Fruit fly (Drosophila melanogaster) S2 (cell line): ENCODE results near the gene Thor.

Experiments used
- CG8478 ChIP-seq: fragments of >200 bp; optimal IDR thresholded peaks from 2 replicates; lab custom pipeline; 2018
- CTCF ChIP-seq, 2 experiments: fragments of >200 bp; optimal IDR thresholded peaks; 2 replicates each; lab custom pipeline; 2018

Gene Thor

DNA sequence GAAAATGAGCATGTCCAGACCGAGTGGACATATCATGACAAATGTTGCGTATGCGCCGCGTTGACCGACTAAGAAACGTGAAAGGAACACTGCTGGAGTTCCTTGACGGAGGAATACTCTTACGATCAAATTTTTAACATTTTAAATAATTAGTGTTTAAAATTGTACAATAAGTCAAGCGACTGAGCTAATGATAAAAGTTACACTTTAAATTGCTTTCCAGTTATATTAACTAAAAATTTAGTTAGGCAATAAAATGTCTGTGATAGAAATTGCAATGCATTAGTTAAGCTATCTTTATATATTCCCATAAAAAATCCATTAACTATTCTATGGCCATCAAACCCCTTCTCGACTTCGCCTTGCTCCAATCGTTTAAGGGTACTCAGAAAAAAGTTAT lies 6.5 kb downstream of the Thor start:
- TF ChIP-seq CTCF (optimal IDR thresholded peaks at IDR 0.05; lab: Kevin White, UChicago) = no peak
- no peak for TF ChIP-seq CG8478

DNA sequence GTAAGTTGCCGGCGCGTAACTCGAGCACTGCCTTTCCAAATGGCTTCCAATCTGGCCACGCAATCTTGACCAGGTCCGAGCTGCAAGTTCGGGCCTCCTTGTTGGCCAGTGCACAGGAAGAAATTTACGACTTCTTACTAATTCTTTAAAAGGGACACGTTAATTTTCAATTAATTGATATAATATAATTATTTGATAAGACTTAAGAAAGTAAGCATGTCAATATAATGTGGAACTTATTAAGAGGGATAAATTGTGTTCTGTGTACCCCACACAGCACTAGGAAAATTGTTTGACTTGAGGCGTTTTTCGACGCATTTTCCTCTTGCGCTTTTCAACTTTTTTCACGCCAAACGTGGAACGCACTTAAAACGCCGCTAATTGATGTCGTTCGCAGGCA lies 7.3 kb downstream of the Thor start:
- no peak for TF ChIP-seq CTCF (optimal IDR thresholded peaks at IDR 0.05; lab: Kevin White, UChicago)
- TF ChIP-seq CG8478 = no peak

DNA sequence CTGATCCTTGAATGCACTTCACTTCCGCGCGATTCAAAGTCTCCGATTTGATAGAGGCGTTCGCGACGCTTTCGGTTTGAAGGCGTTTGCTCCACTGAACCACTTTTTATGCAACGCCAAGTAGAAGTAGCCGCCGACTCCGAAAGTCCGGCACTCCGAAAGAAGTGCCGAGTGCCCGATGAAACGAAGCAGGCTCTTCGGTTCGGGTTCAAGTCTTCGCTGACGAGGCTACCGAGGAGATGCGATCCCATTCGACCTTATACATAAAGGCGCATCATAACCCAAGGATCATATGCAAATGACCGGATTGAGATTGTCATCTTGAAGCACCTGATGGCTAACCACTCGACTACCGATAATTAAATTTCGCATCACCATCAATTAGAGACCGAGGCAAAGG lies 12.7 kb downstream of the Thor start, which contains the start of gene CG15414:
Gene CG15414 (minus strand): TSS at position 101 of the 400 bp plus-strand sequence.
- TF ChIP-seq CTCF (optimal IDR thresholded peaks at IDR 0.05; lab: Kevin White, UChicago) = peak; percentile 22 to 31
- TF ChIP-seq CG8478 = no peak

DNA sequence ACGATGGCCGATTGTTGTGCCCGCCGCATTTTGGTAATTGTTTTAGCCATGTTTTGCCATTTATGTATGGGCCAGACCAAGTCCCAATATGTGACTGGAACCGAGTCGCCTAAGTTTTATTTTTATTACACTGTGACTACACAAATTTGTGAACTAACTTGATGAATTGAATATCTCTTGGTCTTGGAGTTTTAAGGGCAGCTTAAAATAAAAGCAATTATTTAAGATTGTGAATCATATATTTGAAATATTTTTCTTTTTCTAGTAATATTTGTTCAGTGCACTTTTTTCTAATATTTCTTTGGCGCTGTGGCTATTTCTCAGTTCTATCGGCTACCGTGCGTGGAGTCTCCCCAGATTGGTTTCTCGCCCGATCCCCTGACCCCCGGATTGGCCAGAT lies 15.2 kb downstream of the Thor start:
- TF ChIP-seq CTCF (optimal IDR thresholded peaks at IDR 0.05; lab: Kevin White, UChicago) (no peak), CG8478 (no peak)

DNA sequence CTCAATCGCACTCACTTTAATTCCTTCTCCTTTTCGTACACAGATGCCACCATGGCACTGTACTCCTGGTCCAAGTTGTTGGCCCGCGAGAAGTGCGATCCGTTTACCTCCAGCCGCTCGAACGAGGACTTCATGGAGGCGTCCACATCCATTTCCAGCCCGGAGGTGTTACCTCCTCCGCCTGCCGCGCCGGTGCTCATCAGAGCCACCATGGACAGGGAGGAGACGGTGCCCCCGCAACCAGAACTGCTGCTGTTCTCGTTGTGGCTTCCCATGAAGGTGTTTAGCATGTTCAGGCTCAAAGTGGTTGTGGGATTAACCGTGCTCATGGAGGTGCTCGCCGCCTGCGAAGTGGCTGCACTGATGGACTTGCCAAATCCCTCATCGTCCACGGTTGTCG lies 17.2 kb downstream of the Thor start:
- TF ChIP-seq CG8478 = no peak
- no peak for TF ChIP-seq CTCF (optimal IDR thresholded peaks at IDR 0.05; lab: Kevin White, UChicago)

DNA sequence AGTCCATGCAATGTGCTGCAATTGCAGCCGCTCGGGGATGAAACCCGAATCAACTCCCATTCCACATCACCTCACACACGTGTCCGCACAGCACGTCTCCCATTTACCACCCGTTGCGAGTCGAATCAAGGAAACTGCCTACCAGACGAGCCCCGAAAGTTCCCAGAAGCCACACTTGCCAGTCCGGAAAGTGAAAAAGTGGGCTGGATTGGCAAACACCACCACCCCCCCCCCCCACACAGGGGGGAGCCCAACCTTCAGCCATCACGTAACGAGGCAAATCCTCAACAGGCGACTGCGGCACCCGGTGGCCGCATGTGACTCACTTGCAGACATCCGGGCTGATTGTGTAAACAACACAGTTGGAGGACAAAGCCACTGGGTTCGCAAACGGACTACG lies 26.6 kb downstream of the Thor start:
- TF ChIP-seq CG8478 = no peak
- TF ChIP-seq CTCF (optimal IDR thresholded peaks at IDR 0.05; lab: Kevin White, UChicago) = no peak

DNA sequence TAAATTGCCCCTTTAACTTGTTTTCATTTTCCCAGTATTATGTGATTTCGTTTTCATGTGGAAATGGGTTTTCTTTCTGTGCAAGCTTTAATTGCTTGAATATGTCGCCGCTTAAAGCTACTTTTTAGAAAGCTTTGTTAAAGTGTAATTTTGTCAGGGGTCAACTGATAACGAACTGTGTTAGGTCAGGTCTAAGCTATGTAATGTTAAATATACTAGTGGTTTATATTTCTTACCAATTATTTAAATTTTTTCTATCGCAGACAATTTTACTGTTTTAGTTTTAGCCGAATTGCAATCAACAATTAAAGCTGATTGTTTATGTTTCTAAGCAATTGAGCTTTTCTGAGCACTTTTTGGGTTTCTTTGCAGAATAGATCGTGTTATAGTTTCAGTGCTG lies 28.1 kb downstream of the Thor start:
- no peak for TF ChIP-seq CG8478
- no peak for TF ChIP-seq CTCF (optimal IDR thresholded peaks at IDR 0.05; lab: Kevin White, UChicago)

DNA sequence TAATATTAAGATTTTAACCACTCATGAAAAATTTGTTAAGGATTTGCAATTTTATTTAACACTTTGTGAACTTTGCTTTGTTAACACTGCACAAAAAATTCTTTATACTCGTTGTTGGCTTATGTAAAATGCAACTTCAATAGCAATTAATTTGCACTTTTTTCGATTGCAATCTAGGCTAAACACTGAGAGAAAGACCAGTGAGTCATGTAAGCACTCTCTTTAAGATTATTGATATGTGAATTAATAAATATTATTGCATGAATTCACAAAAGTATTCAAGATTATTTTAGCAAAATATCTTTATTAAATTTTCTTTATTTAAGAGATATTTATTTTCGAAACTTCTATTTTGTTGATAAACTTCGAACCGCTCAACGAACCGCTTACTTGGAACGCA lies 28.6 kb downstream of the Thor start:
- TF ChIP-seq CG8478 (no peak), CTCF (optimal IDR thresholded peaks at IDR 0.05; lab: Kevin White, UChicago) (no peak)

DNA sequence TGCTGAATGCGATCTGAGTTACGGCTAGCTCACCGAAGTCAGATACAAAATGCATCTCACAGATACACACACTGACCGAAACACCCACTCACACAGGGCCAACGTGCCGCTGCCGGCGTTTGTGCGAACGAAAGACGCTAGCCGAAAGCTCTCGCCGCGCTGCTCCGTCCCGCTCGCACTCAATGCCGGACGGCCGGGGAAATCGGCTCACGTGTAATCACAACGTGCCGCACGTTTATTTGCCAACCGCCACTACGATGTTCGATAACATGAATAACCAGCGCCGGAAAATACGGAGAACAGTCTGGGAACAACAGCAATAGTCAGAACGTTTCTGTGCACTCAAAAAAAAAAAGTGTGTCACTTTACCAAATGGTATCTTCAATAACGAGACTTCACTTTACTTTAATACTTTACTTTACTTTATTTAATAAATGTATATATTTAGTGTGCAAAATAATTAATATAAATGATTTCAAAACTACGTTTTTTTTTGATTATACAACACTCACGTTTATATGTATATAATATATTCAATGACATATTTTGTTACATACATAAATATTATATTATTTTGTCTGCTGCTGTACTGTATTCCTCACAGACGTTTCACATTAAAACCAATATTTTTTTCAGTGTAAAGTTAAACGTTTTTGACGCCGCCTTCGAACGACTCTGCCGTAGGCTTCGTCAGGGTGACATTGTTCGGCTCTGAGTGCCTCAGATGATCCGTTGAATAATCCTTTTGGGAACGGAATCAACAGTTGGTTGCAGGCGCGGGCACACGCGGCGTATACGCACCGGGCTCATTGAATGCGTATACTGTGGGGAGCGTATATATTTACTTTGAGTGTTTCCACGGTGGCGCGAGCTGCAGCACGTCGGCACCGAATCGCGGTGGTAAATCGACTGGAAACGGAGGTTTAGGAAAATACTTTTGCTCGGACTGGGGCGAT lies 29.3 kb downstream of the Thor start, which contains the start of gene tim:
Gene tim (minus strand): TSS at position 911 of the 956 bp plus-strand sequence.
- no peak for TF ChIP-seq CTCF (optimal IDR thresholded peaks at IDR 0.05; lab: Kevin White, UChicago)

DNA sequence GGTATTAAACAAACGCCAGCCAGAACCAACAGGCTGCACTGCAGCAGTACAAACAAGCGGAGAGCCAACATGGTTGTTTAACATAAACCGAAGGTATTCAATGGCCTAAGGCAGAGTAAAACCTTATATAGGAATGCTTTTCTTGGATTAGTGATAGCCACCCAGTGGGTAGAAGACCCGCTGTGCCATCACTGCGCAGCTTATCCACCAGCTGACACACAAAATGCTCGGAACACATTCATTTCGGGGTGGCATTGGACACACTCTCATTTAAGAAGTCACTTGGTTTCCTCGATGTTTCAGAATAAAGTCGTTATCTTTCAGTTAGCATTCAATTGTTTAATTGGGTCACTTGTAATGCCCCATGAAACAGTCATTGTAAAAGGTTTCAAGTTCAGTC lies 31.8 kb downstream of the Thor start, which contains the start of gene CG31954:
Gene CG31954 (minus strand): TSS at position 101 of the 400 bp plus-strand sequence.
- TF ChIP-seq CTCF (optimal IDR thresholded peaks at IDR 0.05; lab: Kevin White, UChicago) (no peak), CG8478 (no peak)

DNA sequence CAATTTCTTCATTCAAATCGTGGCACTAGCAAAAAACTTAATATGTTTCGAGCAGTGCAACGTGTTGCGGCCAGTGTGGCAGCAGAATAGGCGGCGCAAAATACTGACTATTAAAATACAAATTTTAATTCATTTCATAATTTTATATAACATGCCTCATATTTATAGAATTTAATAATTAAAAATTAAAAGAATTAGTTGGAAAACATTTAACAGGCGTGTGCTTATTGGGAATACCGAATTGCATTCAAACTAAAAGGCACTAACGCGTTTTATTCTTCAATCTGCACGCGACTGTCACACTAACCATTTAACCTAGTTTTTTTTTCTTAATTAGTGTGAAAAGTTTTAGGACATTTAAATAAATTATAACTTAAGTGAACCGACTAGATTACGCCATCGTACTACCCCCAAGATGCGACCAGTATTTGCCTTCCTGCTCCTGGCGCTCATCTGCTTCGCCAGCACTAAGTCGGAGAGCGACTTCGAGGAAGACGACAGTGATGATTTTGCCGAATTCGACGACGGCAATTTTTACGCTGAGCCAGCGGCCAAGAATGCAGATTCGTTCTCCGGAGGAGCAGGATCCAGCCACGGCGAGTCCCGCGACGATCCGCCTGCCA lies 36.4 kb downstream of the Thor start, which contains the start of the genes LeuRS and CG17593:
Gene LeuRS (minus strand): TSS at position 88 of the 623 bp plus-strand sequence.
Gene CG17593 (plus strand): TSS at position 304 of the 623 bp plus-strand sequence.
- no peak for TF ChIP-seq CG8478
- no peak for TF ChIP-seq CTCF (optimal IDR thresholded peaks at IDR 0.05; lab: Kevin White, UChicago)

DNA sequence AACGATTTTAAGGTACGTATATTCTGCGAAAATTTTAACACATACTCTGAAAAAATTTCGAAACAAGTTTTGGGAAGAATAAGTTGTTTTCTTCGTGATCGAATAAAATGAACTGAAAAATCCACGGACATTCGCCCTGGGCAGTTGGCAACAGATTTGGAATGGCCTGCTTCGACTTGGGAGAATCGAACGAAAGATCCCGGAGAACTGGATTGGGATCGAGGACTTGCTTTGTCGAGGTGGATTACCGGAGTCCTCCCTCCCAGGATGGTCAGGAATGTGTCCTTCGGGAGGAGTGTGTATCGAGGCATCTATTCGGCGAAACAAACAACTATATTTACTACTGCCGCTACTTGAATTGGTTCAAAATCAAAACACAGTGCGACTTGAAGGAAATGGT lies 41.3 kb downstream of the Thor start, which contains the start of the genes CG3213 and CG8851:
Gene CG3213 (minus strand): TSS at position 101 of the 400 bp plus-strand sequence.
Gene CG8851 (plus strand): TSS at position 127 of the 400 bp plus-strand sequence.
- TF ChIP-seq CG8478 = no peak
- no peak for TF ChIP-seq CTCF (optimal IDR thresholded peaks at IDR 0.05; lab: Kevin White, UChicago)

DNA sequence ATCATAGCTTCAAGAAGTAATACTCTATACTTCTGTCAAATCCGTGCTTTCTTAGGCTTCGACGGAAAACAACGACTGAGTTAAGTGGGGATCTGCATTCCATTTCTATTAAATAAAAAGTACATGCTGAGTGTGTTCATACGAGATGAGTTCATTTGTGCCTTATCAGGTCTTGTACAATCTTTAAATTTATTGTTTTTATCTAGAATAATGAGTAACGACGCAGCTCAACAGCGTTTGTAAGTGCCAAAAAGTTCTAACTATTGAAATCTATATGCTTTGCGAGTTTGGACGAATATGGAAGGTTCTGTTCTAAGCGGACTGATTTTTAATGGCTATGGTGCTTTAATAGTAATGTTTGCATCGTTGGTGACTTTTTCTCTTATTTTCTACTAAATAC lies 45.7 kb downstream of the Thor start, which contains the start of gene Sr-CIV:
Gene Sr-CIV (minus strand): TSS at position 101 of the 400 bp plus-strand sequence.
- no peak for TF ChIP-seq CTCF (optimal IDR thresholded peaks at IDR 0.05; lab: Kevin White, UChicago)
- no peak for TF ChIP-seq CG8478

DNA sequence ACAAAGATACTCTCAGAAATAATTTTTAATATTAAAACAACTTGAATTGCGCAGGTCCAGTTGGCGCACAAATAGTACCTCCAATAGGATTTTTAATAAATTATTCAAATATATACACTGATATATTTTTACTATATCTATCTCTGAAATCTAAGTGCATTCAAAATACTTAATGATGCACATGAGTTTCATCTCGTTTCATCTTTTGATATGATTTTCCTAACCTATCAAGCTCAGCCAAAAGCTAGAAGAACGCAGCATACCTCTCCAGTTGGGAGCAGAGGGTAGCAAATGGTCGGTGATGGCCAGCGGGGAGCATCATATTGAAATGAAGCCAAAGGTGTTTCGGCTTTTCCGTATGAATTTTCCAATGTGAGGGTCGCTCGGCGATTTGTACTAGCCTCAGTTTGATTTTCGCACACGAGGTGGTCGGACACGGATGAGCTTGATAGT lies 46.5 kb downstream of the Thor start, which contains the start of gene CG8852:
Gene CG8852 (plus strand): TSS at position 403 of the 453 bp plus-strand sequence.
- TF ChIP-seq CG8478 = no peak
- TF ChIP-seq CTCF (optimal IDR thresholded peaks at IDR 0.05; lab: Kevin White, UChicago) = no peak
